Fruit fly (Drosophila melanogaster) whole organism, embryonic: Measurements from ENCODE around the gene CG45072.

Source experiments
- Bdp1 ChIP-seq: fragments of 200-800 bp; sonication (Bioruptor generic); optimal IDR thresholded peaks from 3 replicates; lab custom pipeline; 2016; ENCODE audit warnings: missing biosample characterization, missing genetic modification characterization
- C15 ChIP-seq: fragments of 200-800 bp; sonication (Bioruptor generic); IDR thresholded peaks from 3 replicates; pipeline ENCODE4 v1.3.6; 2022; ENCODE audit warnings: missing biosample characterization, missing genetic modification characterization
- CG10543 ChIP-seq: fragments of 200-800 bp; sonication (Bioruptor generic); optimal IDR thresholded peaks from 3 replicates; lab custom pipeline; 2017; ENCODE audit warnings: missing biosample characterization, mild to moderate bottlenecking, missing genetic modification characterization, moderate library complexity
- CG12659 ChIP-seq: fragments of 200-800 bp; sonication (Bioruptor generic); optimal IDR thresholded peaks from 3 replicates; lab custom pipeline; 2017; ENCODE audit warnings: mild to moderate bottlenecking, missing biosample characterization, missing genetic modification reagents, missing genetic modification characterization
- CG12769 ChIP-seq: fragments of 200-800 bp; sonication (Bioruptor generic); optimal IDR thresholded peaks from 2 replicates; lab custom pipeline; 2019; ENCODE audit warnings: missing biosample characterization, mild to moderate bottlenecking, missing genetic modification characterization, moderate library complexity
- CG14965 ChIP-seq: fragments of 200-800 bp; sonication (Bioruptor generic); optimal IDR thresholded peaks from 2 replicates; lab custom pipeline; 2016; ENCODE audit warnings: missing biosample characterization, missing genetic modification characterization, borderline replicate concordance
- CG18011 ChIP-seq: fragments of 200-800 bp; sonication (Bioruptor generic); optimal IDR thresholded peaks from 2 replicates; lab custom pipeline; 2017; ENCODE audit warnings: missing biosample characterization, missing genetic modification characterization, mild to moderate bottlenecking, moderate library complexity, missing genotype
- CG3065 ChIP-seq: fragments of 200-800 bp; sonication (Bioruptor generic); optimal IDR thresholded peaks from 2 replicates; lab custom pipeline; 2016; ENCODE audit warnings: missing biosample characterization, missing genetic modification characterization
- CG32772 ChIP-seq: fragments of 200-800 bp; sonication (Bioruptor generic); IDR thresholded peaks from 2 replicates; pipeline ENCODE4 v1.3.6; 2022; ENCODE audit warnings: missing biosample characterization, missing genetic modification characterization
- CG4282 ChIP-seq: fragments of 200-800 bp; sonication (Bioruptor generic); optimal IDR thresholded peaks from 2 replicates; lab custom pipeline; 2016; ENCODE audit warnings: missing biosample characterization, missing genetic modification characterization
- CG4328 ChIP-seq: fragments of 200-800 bp; sonication (Bioruptor generic); optimal IDR thresholded peaks from 3 replicates; lab custom pipeline; 2017; ENCODE audit warnings: missing biosample characterization, missing genetic modification reagents, missing genetic modification characterization
- CG4424 ChIP-seq: fragments of 200-800 bp; sonication (Bioruptor generic); optimal IDR thresholded peaks from 3 replicates; lab custom pipeline; 2016; ENCODE audit warnings: missing biosample characterization, missing genetic modification characterization
- CG4820 ChIP-seq: fragments of 200-800 bp; sonication (Bioruptor generic); optimal IDR thresholded peaks from 3 replicates; lab custom pipeline; 2016; ENCODE audit warnings: missing biosample characterization, missing genetic modification characterization
- CG6272 ChIP-seq: fragments of 200-800 bp; sonication (Bioruptor generic); IDR thresholded peaks from 2 replicates; pipeline ENCODE4 v1.3.6; 2022; ENCODE audit warnings: missing biosample characterization, missing genetic modification characterization
- CG6813 ChIP-seq: fragments of 200-800 bp; sonication (Bioruptor generic); optimal IDR thresholded peaks from 2 replicates; lab custom pipeline; 2017; ENCODE audit warnings: missing biosample characterization, missing genetic modification characterization, mild to moderate bottlenecking, moderate library complexity, missing genetic modification reagents
- CG8290 ChIP-seq, 3 experiments: fragments of 200-800 bp; sonication (Bioruptor generic); optimal IDR thresholded peaks; 2 replicates each; lab custom pipeline; 2016 to 2019; ENCODE audit warnings: missing biosample characterization in 3 of 3, missing genetic modification characterization in 3 of 3, mild to moderate bottlenecking in 2 of 3, moderate library complexity in 1 of 3
- Chrac-16 ChIP-seq: fragments of 200-800 bp; sonication (Bioruptor generic); optimal IDR thresholded peaks from 3 replicates; lab custom pipeline; 2016; ENCODE audit warnings: missing biosample characterization, missing genetic modification characterization
- D19A ChIP-seq: fragments of 200-800 bp; optimal IDR thresholded peaks from 3 replicates; lab custom pipeline; 2019; ENCODE audit warnings: missing biosample characterization, mild to moderate bottlenecking, missing genetic modification characterization, moderate library complexity
- Dek ChIP-seq: fragments of 200-800 bp; sonication (Bioruptor generic); optimal IDR thresholded peaks from 3 replicates; lab custom pipeline; 2019; ENCODE audit warnings: missing biosample characterization, mild to moderate bottlenecking, missing genetic modification characterization, moderate library complexity
- Drgx ChIP-seq: fragments of 200-800 bp; sonication (Bioruptor generic); IDR thresholded peaks from 2 replicates; pipeline ENCODE4 v1.3.6; 2022; ENCODE audit warnings: missing biosample characterization, missing genetic modification characterization
- E2f2 ChIP-seq: fragments of 200-800 bp; sonication (Bioruptor generic); IDR thresholded peaks from 2 replicates; pipeline ENCODE4 v1.3.6; 2022; ENCODE audit warnings: missing biosample characterization, missing genetic modification characterization
- Elba2 ChIP-seq: fragments of 200-800 bp; sonication (Bioruptor generic); optimal IDR thresholded peaks from 3 replicates; lab custom pipeline; 2016; ENCODE audit warnings: missing biosample characterization, missing genetic modification characterization
- Gsc ChIP-seq: fragments of 200-800 bp; sonication (Bioruptor generic); IDR thresholded peaks from 2 replicates; pipeline ENCODE4 v1.3.6; 2022; ENCODE audit warnings: missing biosample characterization, missing genetic modification characterization
- Hr39 ChIP-seq: fragments of >200 bp; optimal IDR thresholded peaks from 2 replicates; lab custom pipeline; 2017
- Hr51 ChIP-seq, 2 experiments: fragments of 200-800 bp; sonication (Bioruptor generic); optimal IDR thresholded peaks; 2 replicates in 1 of 2; 3 replicates in 1 of 2; lab custom pipeline; 2016 to 2018; ENCODE audit warnings: missing biosample characterization in 2 of 2, missing genetic modification characterization in 2 of 2, mild to moderate bottlenecking in 1 of 2, moderate library complexity in 1 of 2
- Lim3 ChIP-seq: fragments of 200-800 bp; sonication (Bioruptor generic); IDR thresholded peaks from 2 replicates; pipeline ENCODE4 v1.3.6; 2022; ENCODE audit warnings: missing biosample characterization, missing genetic modification characterization
- MBD-R2 ChIP-seq: fragments of 200-800 bp; sonication (Bioruptor generic); IDR thresholded peaks from 2 replicates; pipeline ENCODE4 v1.3.6; 2022; ENCODE audit warnings: missing biosample characterization, missing genetic modification characterization
- Nf-YC ChIP-seq: fragments of 200-800 bp; optimal IDR thresholded peaks from 3 replicates; lab custom pipeline; 2019; ENCODE audit warnings: missing biosample characterization, mild to moderate bottlenecking, missing genetic modification characterization, moderate library complexity
- PHDP ChIP-seq: fragments of 200-800 bp; sonication (Bioruptor generic); optimal IDR thresholded peaks from 3 replicates; lab custom pipeline; 2018; ENCODE audit warnings: missing biosample characterization, mild to moderate bottlenecking, missing genetic modification characterization, moderate library complexity
- Poxn ChIP-seq: fragments of 200-800 bp; sonication (Bioruptor generic); IDR thresholded peaks from 2 replicates; pipeline ENCODE4 v1.3.6; 2022; ENCODE audit warnings: missing biosample characterization, missing genetic modification characterization
- Ptx1 ChIP-seq: fragments of 200-800 bp; sonication (Bioruptor generic); IDR thresholded peaks from 2 replicates; pipeline ENCODE4 v1.3.6; 2022; ENCODE audit warnings: missing biosample characterization, missing genetic modification characterization
- Stat92E ChIP-seq, 3 experiments: fragments of >200 bp in 2 of 3; fragments of 200-800 bp in 1 of 3; sonication (Bioruptor generic) in 1 of 3; optimal IDR thresholded peaks; 2 replicates each; lab custom pipeline; 2017 to 2019; ENCODE audit warnings: missing biosample characterization in 3 of 3, missing genetic modification characterization in 3 of 3, mild to moderate bottlenecking in 1 of 3, moderate library complexity in 1 of 3
- ase ChIP-seq: fragments of 200-800 bp; sonication (Bioruptor generic); IDR thresholded peaks from 3 replicates; pipeline ENCODE4 v1.3.6; 2022; ENCODE audit warnings: missing biosample characterization, missing genetic modification characterization
- cad ChIP-seq: fragments of >200 bp; optimal IDR thresholded peaks from 2 replicates; lab custom pipeline; 2017; ENCODE audit warnings: missing biosample characterization, missing genetic modification characterization
- chm ChIP-seq: fragments of 200-800 bp; sonication (Bioruptor generic); IDR thresholded peaks from 2 replicates; pipeline ENCODE4 v1.3.6; 2022; ENCODE audit warnings: missing biosample characterization, missing genetic modification characterization
- chn ChIP-seq: fragments of 200-800 bp; sonication (Bioruptor generic); optimal IDR thresholded peaks from 2 replicates; lab custom pipeline; 2016; ENCODE audit warnings: missing biosample characterization, missing genetic modification characterization
- croc ChIP-seq: fragments of 200-800 bp; sonication (Bioruptor generic); conservative IDR thresholded peaks from 3 replicates; pipeline ENCODE4 v1.3.6; 2022; ENCODE audit warnings: missing biosample characterization, missing genetic modification characterization
- cwo ChIP-seq: fragments of 200-800 bp; sonication (Bioruptor generic); optimal IDR thresholded peaks from 3 replicates; lab custom pipeline; 2017; ENCODE audit warnings: missing biosample characterization, missing genetic modification characterization, mild to moderate bottlenecking, moderate library complexity, missing genetic modification reagents
- gcm ChIP-seq: fragments of 200-800 bp; sonication (Bioruptor generic); optimal IDR thresholded peaks from 2 replicates; lab custom pipeline; 2019; ENCODE audit warnings: missing biosample characterization, mild to moderate bottlenecking, missing genetic modification characterization, moderate library complexity
- gcm2 ChIP-seq: fragments of 200-800 bp; sonication (Bioruptor generic); optimal IDR thresholded peaks from 2 replicates; lab custom pipeline; 2016; ENCODE audit warnings: missing biosample characterization, missing genetic modification characterization
- gem ChIP-seq: fragments of 200-800 bp; sonication (Bioruptor generic); optimal IDR thresholded peaks from 2 replicates; lab custom pipeline; 2019; ENCODE audit warnings: missing biosample characterization, mild to moderate bottlenecking, missing genetic modification characterization, moderate library complexity
- h ChIP-seq: fragments of >200 bp; optimal IDR thresholded peaks from 2 replicates; lab custom pipeline; 2017
- inv ChIP-seq: fragments of 200-800 bp; sonication (Bioruptor generic); IDR thresholded peaks from 2 replicates; pipeline ENCODE4 v1.3.6; 2022; ENCODE audit warnings: missing biosample characterization, missing genetic modification characterization; ENCODE audit not compliant: partially characterized antibody
- knrl ChIP-seq: fragments of 200-800 bp; sonication (Bioruptor generic); IDR thresholded peaks from 3 replicates; pipeline ENCODE4 v1.3.6; 2022; ENCODE audit warnings: missing biosample characterization, missing genetic modification characterization; ENCODE audit not compliant: partially characterized antibody
- lilli ChIP-seq: fragments of 200-800 bp; sonication (Bioruptor generic); optimal IDR thresholded peaks from 3 replicates; lab custom pipeline; 2016; ENCODE audit warnings: missing biosample characterization, missing genetic modification characterization
- mirr ChIP-seq: fragments of 200-800 bp; sonication (Bioruptor generic); optimal IDR thresholded peaks from 3 replicates; lab custom pipeline; 2018; ENCODE audit warnings: missing biosample characterization, mild to moderate bottlenecking, missing genetic modification characterization
- repo ChIP-seq: fragments of 200-800 bp; sonication (Bioruptor generic); optimal IDR thresholded peaks from 2 replicates; lab custom pipeline; 2016; ENCODE audit warnings: missing biosample characterization, missing genetic modification characterization
- sens ChIP-seq: fragments of 200-800 bp; sonication (Bioruptor generic); peaks from one replicate; lab custom pipeline; 2016; ENCODE audit warnings: missing biosample characterization, missing genetic modification characterization
- sim ChIP-seq: fragments of 200-800 bp; sonication (Bioruptor generic); IDR thresholded peaks from 2 replicates; pipeline ENCODE4 v1.3.6; 2022; ENCODE audit warnings: missing biosample characterization, missing genetic modification characterization
- sr ChIP-seq: fragments of 200-800 bp; sonication (Bioruptor generic); IDR thresholded peaks from 3 replicates; pipeline ENCODE4 v1.3.6; 2022; ENCODE audit warnings: missing biosample characterization, missing genetic modification characterization
- vvl ChIP-seq: fragments of 200-800 bp; sonication (Bioruptor generic); IDR thresholded peaks from 2 replicates; pipeline ENCODE4 v1.3.6; 2022; ENCODE audit warnings: missing biosample characterization, missing genetic modification characterization
- wdn ChIP-seq: fragments of 200-800 bp; sonication (Bioruptor generic); IDR thresholded peaks from 2 replicates; pipeline ENCODE4 v1.3.6; 2022; ENCODE audit warnings: missing biosample characterization, missing genetic modification characterization
- z ChIP-seq: fragments of 200-800 bp; sonication (Bioruptor generic); IDR thresholded peaks from 3 replicates; pipeline ENCODE4 v1.3.6; 2022; ENCODE audit warnings: missing biosample characterization, missing genetic modification characterization

Gene CG45072

DNA sequence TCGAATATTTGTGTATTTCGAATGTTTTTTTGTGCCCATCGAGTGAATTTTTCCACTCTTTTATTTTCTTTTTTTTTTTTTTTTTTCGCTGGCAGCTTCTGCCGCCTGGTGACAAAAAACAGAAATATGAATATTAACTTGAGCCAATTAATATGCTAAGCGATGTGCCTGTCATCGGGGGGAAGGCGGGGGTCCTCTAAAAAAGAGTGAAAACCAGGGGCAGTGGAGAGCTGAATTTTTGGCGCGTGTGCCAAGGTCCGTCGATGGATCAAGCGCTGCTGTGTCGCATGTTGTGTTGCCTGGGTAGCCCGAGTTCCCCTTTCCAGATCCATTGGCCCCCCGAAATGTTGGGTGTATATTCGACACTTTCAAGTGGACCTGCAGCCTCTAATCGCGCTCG is 17.3 kb downstream of the CG45072 start:
- TF ChIP-seq cwo (no peak), sr (0 out of 3 replicates have a peak, but pooled peaks have one; percentile 3), gem (tag; lab: Kevin White, UChicago) (no peak), Lim3 (GFP tag; lab: Robert Waterston, UW) (no peak), CG18011 (GFP tag; lab: Kevin White, UChicago) (no peak), gcm (GFP tag; lab: Kevin White, UChicago) (no peak), repo (GFP tag; lab: Kevin White, UChicago) (no peak), CG6272 (GFP tag; lab: Robert Waterston, UW) (no peak), knrl (GFP tag; lab: Robert Waterston, UW) (no peak), inv (GFP tag; lab: Robert Waterston, UW) (no peak), CG4424 (GFP tag; lab: Kevin White, UChicago) (no peak), CG6813 (GFP tag; lab: Kevin White, UChicago) (no peak), ase (GFP tag; lab: Robert Waterston, UW) (no peak), h (lab: Kevin White, UChicago) (no peak), mirr (GFP tag; lab: Kevin White, UChicago) (no peak), CG3065 (GFP tag; lab: Kevin White, UChicago) (no peak), Elba2 (GFP tag; lab: Kevin White, UChicago) (no peak), z (GFP tag; lab: Robert Waterston, UW) (peak; percentile 83), vvl (GFP tag; lab: Robert Waterston, UW) (no peak), cad (GFP tag; lab: Kevin White, UChicago) (no peak), D19A (tag; lab: Kevin White, UChicago) (no peak), Dek (tag; lab: Kevin White, UChicago) (no peak), CG12769 (tag; lab: Kevin White, UChicago) (peak; percentile 90), Stat92E (GFP tag; optimal IDR thresholded peaks at IDR 0.05; lab: Kevin White, UChicago) (no peak), Poxn (GFP tag; lab: Robert Waterston, UW) (no peak), C15 (GFP tag; lab: Robert Waterston, UW) (no peak), E2f2 (0 out of 2 replicates have a peak, but pooled peaks have one; percentile 6), CG4282 (GFP tag; lab: Kevin White, UChicago) (no peak), Hr39 (no peak), Nf-YC (tag; lab: Kevin White, UChicago) (no peak), croc (no peak), CG8290 (GFP tag; optimal IDR thresholded peaks at IDR 0.05; lab: Kevin White, UChicago) (no peak), CG8290 (tag; optimal IDR thresholded peaks at IDR 0.05; lab: Kevin White, UChicago) (no peak), CG32772 (GFP tag; lab: Robert Waterston, UW) (no peak), CG12659 (GFP tag; lab: Kevin White, UChicago) (no peak), Ptx1 (no peak), wdn (no peak), Bdp1 (no peak), CG4820 (GFP tag; lab: Kevin White, UChicago) (no peak), Drgx (GFP tag; lab: Robert Waterston, UW) (no peak), sens (GFP tag; lab: Kevin White, UChicago) (peak; percentile 20), sim (GFP tag; lab: Robert Waterston, UW) (no peak), chn (GFP tag; lab: Kevin White, UChicago) (no peak), Chrac-16 (no peak), lilli (GFP tag; lab: Kevin White, UChicago) (no peak), PHDP (tag; lab: Kevin White, UChicago) (no peak), CG10543 (GFP tag; lab: Kevin White, UChicago) (peak; percentile 59), CG4328 (GFP tag; lab: Kevin White, UChicago) (no peak), CG14965 (GFP tag; lab: Kevin White, UChicago) (no peak), Hr51 (GFP tag; optimal IDR thresholded peaks at IDR 0.05; lab: Kevin White, UChicago) (no peak), Gsc (no peak), gcm2 (GFP tag; lab: Kevin White, UChicago) (no peak), chm (no peak), MBD-R2 (GFP tag; lab: Robert Waterston, UW) (no peak)
